Worm (Caenorhabditis elegans) whole organism, late embryonic: ENCODE measurements around the gene scrm-5.

Source experiments
- ama-1 ChIP-seq: fragments of 150-350 bp; optimal IDR thresholded peaks from 2 replicates; lab custom pipeline; 2014
- ceh-6 ChIP-seq: fragments of 200-800 bp; sonication (Bioruptor generic); optimal IDR thresholded peaks from 2 replicates; lab custom pipeline; 2018; ENCODE audit warnings: mild to moderate bottlenecking, missing genetic modification characterization, missing compliant biosample characterization
- elt-2 ChIP-seq: sonication (generic microtip); optimal IDR thresholded peaks from 2 replicates; lab custom pipeline; 2016; ENCODE audit warnings: missing genetic modification reagents, missing genetic modification characterization, missing compliant biosample characterization
- fkh-10 ChIP-seq: fragments of 150-350 bp; optimal IDR thresholded peaks from 2 replicates; lab custom pipeline; 2014; ENCODE audit warnings: missing biosample characterization, missing genetic modification reagents, missing genetic modification characterization
- fkh-6 ChIP-seq: sonication (generic microtip); optimal IDR thresholded peaks from 2 replicates; lab custom pipeline; 2016; ENCODE audit warnings: missing genetic modification characterization, missing compliant biosample characterization
- mec-3 ChIP-seq: sonication (generic microtip); optimal IDR thresholded peaks from 2 replicates; lab custom pipeline; 2016; ENCODE audit warnings: borderline replicate concordance, missing genetic modification characterization, missing compliant biosample characterization
- nhr-232 ChIP-seq: sonication (generic microtip); optimal IDR thresholded peaks from 2 replicates; lab custom pipeline; 2016; ENCODE audit warnings: missing genetic modification characterization, missing compliant biosample characterization
- pag-3 ChIP-seq: sonication (generic microtip); optimal IDR thresholded peaks from 2 replicates; lab custom pipeline; 2016; ENCODE audit warnings: missing compliant biosample characterization, missing genetic modification characterization, borderline replicate concordance
- pat-9 ChIP-seq: fragments of 200-800 bp; sonication (Bioruptor generic); optimal IDR thresholded peaks from 2 replicates; lab custom pipeline; 2018; ENCODE audit warnings: mild to moderate bottlenecking, missing genetic modification characterization, moderate library complexity, missing compliant biosample characterization
- tbx-2 ChIP-seq: sonication (generic microtip); optimal IDR thresholded peaks from 2 replicates; lab custom pipeline; 2016; ENCODE audit warnings: missing genetic modification characterization, missing compliant biosample characterization

ce11 chrIV:4172242-4172641 is 10.0 kb downstream of the scrm-5 start:
- TF ChIP-seq tbx-2: no peak
- no peak for TF ChIP-seq fkh-6
- TF ChIP-seq fkh-10: no peak
- TF ChIP-seq ama-1 (lab: Kevin White, UChicago): no peak
- no peak for TF ChIP-seq pat-9 (tag; lab: Kevin White, UChicago)
- TF ChIP-seq ceh-6 (GFP tag; lab: Kevin White, UChicago): no peak
- TF ChIP-seq elt-2 (tag; lab: Kevin White, UChicago): no peak
- TF ChIP-seq pag-3 (tag; lab: Kevin White, UChicago): no peak
- no peak for TF ChIP-seq nhr-232
- TF ChIP-seq mec-3 (tag; lab: Kevin White, UChicago): no peak
